Fruit fly (Drosophila melanogaster): ENCODE data around the gene mtg.

DNA sequence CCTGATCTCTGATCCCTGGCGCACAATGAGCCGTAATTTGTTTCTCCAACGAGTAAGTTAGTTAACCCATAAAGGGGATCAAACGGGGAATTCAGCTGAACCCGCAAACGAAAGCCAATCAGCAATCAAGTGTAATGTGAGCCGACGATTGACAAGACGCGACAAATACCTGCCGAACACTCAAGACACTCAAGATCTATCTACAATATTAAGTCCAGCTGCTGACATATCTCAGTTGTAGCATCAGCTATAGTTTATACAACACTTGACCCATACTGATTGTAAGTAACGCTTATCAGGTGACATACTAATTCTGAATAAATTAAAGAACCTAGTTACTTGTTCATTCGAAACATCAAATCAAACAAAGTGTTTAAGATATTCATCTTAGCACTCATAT is 23.0 kb upstream of the mtg start:
- TF ChIP-seq pan (optimal IDR thresholded peaks at IDR 0.05): no peak
- TF ChIP-seq pan (GFP tag; optimal IDR thresholded peaks at IDR 0.05 in 1 of 2, IDR thresholded peaks at IDR 0.05 in 1 of 2): no peak
- TF ChIP-seq CG6254 (GFP tag; optimal IDR thresholded peaks at IDR 0.05): no peak
- no peak for TF ChIP-seq dmrt11E (tag; optimal IDR thresholded peaks at IDR 0.05)
- no peak for TF ChIP-seq Sox100B (GFP tag; optimal IDR thresholded peaks at IDR 0.05)
- TF ChIP-seq CG14050 (GFP tag; IDR thresholded peaks at IDR 0.05): no peak
- TF ChIP-seq CG14014 (GFP tag; IDR thresholded peaks at IDR 0.05): no peak
- no peak for TF ChIP-seq gsb-n (tag; optimal IDR thresholded peaks at IDR 0.05)
- no peak for TF ChIP-seq dpn (GFP tag; optimal IDR thresholded peaks at IDR 0.05)
- TF ChIP-seq CG6813 (GFP tag; optimal IDR thresholded peaks at IDR 0.05): no peak
- TF ChIP-seq Taf1 (GFP tag; IDR thresholded peaks at IDR 0.05): no peak

Data from whole organism, embryonic.